Worm (Caenorhabditis elegans): ENCODE results near the gene atx-2.

The atx-2 gene

DNA sequence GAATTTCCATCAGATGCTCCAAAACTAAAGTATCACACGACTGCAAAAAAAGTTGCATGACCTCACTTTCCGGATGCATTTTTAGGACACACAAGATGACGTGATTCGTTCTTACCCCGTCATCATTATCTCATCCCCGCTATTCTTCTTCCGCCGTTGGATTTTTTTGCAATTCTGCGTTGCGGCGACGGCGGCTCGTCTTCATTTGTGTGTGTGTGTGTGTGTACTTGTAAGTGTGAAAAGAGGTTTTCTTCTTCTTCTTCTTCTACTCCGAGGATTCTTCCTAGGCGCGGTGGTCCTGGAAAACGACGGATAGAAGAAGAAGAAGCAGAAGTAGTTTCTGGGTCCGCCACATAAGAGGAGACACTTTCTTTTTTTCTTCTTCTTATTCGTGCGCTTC lies 54.6 kb downstream of the atx-2 start:
- no peak for TF ChIP-seq zag-1 (tag; optimal IDR thresholded peaks at IDR 0.05)
- no peak for TF ChIP-seq unc-39 (tag; optimal IDR thresholded peaks at IDR 0.05)
- no peak for TF ChIP-seq mdl-1 (tag; optimal IDR thresholded peaks at IDR 0.05)
- TF ChIP-seq egl-27 (tag; optimal IDR thresholded peaks at IDR 0.05), result no peak
- TF ChIP-seq fkh-2 (tag; optimal IDR thresholded peaks at IDR 0.05), result no peak
- TF ChIP-seq pha-4 (tag; optimal IDR thresholded peaks at IDR 0.05), result no peak
- TF ChIP-seq skn-1 (tag; optimal IDR thresholded peaks at IDR 0.05), result no peak
- no peak for TF ChIP-seq lin-39 (tag; optimal IDR thresholded peaks at IDR 0.05)
- TF ChIP-seq nhr-67 (tag; optimal IDR thresholded peaks at IDR 0.05), result no peak
- TF ChIP-seq ama-1 (optimal IDR thresholded peaks at IDR 0.05), result no peak
- TF ChIP-seq snpc-4 (tag; optimal IDR thresholded peaks at IDR 0.05), result no peak
- TF ChIP-seq jun-1 (tag; optimal IDR thresholded peaks at IDR 0.05), result no peak
- no peak for TF ChIP-seq ZK546.5 (tag; optimal IDR thresholded peaks at IDR 0.05)
- TF ChIP-seq ztf-4 (tag; optimal IDR thresholded peaks at IDR 0.05), result no peak
- no peak for TF ChIP-seq nhr-76 (tag; optimal IDR thresholded peaks at IDR 0.05)
- TF ChIP-seq nhr-77 (tag; optimal IDR thresholded peaks at IDR 0.05), result no peak
- TF ChIP-seq ceh-9 (tag; optimal IDR thresholded peaks at IDR 0.05), result no peak
- TF ChIP-seq nhr-23 (tag; optimal IDR thresholded peaks at IDR 0.05), result no peak
